Worm (Caenorhabditis elegans) whole organism, L3 larva: ENCODE data around the gene hrg-5.

Experiments used
- ama-1 ChIP-seq: fragments of 150-350 bp; optimal IDR thresholded peaks from 2 replicates; lab custom pipeline; 2018
- ceh-82 ChIP-seq: fragments of 150-350 bp; optimal IDR thresholded peaks from 2 replicates; lab custom pipeline; 2014; ENCODE audit warnings: missing biosample characterization, missing genetic modification characterization
- elt-3 ChIP-seq, 3 experiments: fragments of 150-350 bp in 1 of 3; sonication (generic microtip) in 2 of 3; optimal IDR thresholded peaks; 2 replicates in 2 of 3; 4 replicates in 1 of 3; lab custom pipeline; 2014 to 2017; ENCODE audit warnings: missing biosample characterization in 3 of 3, missing genetic modification characterization in 3 of 3
- fkh-2 ChIP-seq: fragments of 150-350 bp; optimal IDR thresholded peaks from 2 replicates; lab custom pipeline; 2014; ENCODE audit warnings: missing biosample characterization, missing genetic modification reagents, missing genetic modification characterization
- lsy-12 ChIP-seq: sonication (generic microtip); optimal IDR thresholded peaks from 2 replicates; lab custom pipeline; 2016; ENCODE audit warnings: mild to moderate bottlenecking, missing genetic modification characterization, missing compliant biosample characterization
- nhr-237 ChIP-seq: fragments of 150-350 bp; optimal IDR thresholded peaks from 2 replicates; lab custom pipeline; 2014; ENCODE audit warnings: missing biosample characterization, missing genetic modification characterization
- nhr-28 ChIP-seq: fragments of 150-350 bp; optimal IDR thresholded peaks from 2 replicates; lab custom pipeline; 2014; ENCODE audit warnings: missing biosample characterization, missing genetic modification characterization
- nhr-43 ChIP-seq: sonication (generic microtip); optimal IDR thresholded peaks from 2 replicates; lab custom pipeline; 2016; ENCODE audit warnings: mild to moderate bottlenecking, missing genetic modification characterization, missing compliant biosample characterization; ENCODE audit not compliant: poor library complexity, severe bottlenecking
- nhr-76 ChIP-seq: fragments of 150-350 bp; sonication (generic microtip); optimal IDR thresholded peaks from 5 replicates; lab custom pipeline; 2014; ENCODE audit warnings: missing biosample characterization, missing genetic modification characterization
- pqm-1 ChIP-seq: fragments of 150-350 bp; optimal IDR thresholded peaks from 2 replicates; lab custom pipeline; 2017; ENCODE audit warnings: missing biosample characterization, missing genetic modification characterization, inconsistent platforms
- ztf-11 ChIP-seq: fragments of 150-350 bp; optimal IDR thresholded peaks from 2 replicates; lab custom pipeline; 2014; ENCODE audit warnings: missing biosample characterization, missing genetic modification characterization

DNA sequence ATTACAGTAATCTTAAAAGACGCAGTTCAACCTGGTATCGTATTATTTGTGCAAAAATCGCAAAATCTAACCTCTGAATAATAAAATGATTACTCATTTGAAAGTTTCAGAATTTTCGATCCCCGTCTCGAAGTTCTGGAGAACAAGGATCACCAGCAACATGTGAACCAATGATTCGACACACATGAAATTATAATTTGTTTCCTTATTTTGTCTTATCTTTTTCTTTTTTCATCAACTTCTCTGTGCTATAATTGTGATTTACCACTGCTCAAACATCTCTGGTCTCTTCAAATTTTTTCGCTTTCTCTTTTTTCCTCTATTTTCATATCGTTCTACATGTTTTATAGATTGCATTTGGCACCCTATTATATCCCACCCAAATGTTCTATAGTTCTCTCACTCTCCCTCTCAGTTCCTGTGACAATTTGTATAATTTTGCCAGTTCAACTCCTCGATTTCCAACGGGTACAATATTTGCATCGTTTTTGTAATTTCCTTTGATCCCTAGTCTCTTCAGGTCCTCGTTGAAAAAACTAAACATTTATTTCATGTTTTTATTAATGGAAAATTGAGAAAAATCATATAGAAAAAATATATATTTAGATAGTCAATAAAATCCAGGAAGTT, 33.9 kb upstream of the hrg-5 start:
- TF ChIP-seq pqm-1 (tag; lab: Kevin White, UChicago) = no peak
- no peak for TF ChIP-seq nhr-237 (tag; lab: Kevin White, UChicago)
- TF ChIP-seq fkh-2 (tag; lab: Kevin White, UChicago) = no peak
- TF ChIP-seq nhr-43 = no peak
- no peak for TF ChIP-seq elt-3 (tag; optimal IDR thresholded peaks at IDR 0.05; lab: Kevin White, UChicago)
- TF ChIP-seq ama-1 = no peak
- no peak for TF ChIP-seq nhr-76 (tag; lab: Kevin White, UChicago)
- no peak for TF ChIP-seq ztf-11 (tag; lab: Kevin White, UChicago)
- TF ChIP-seq nhr-28 (tag; lab: Kevin White, UChicago) = no peak
- TF ChIP-seq ceh-82 (tag; lab: Kevin White, UChicago) = peak; percentile 4
- TF ChIP-seq lsy-12 (tag; lab: Kevin White, UChicago) = no peak
